Worm (Caenorhabditis elegans): ENCODE measurements around the gene ncx-6.

ncx-6 gene

ce11 chrIII:9713862-9714261 is at the start of gene ncx-6:
Gene ncx-6, minus strand, starts transcription at chrIII:9713949.
- TF ChIP-seq pqm-1 (tag; optimal IDR thresholded peaks at IDR 0.05) (peak; percentile 0), elt-2 (tag; optimal IDR thresholded peaks at IDR 0.05) (peak; percentile 76), ceh-16 (tag; optimal IDR thresholded peaks at IDR 0.05) (no peak), daf-12 (tag; optimal IDR thresholded peaks at IDR 0.05) (no peak)

ce11 chrIII:9762093-9762748 is 48.5 kb upstream of the ncx-6 start, which contains the start of gene gcc-2:
Gene gcc-2, minus strand, starts transcription at chrIII:9762143.
- TF ChIP-seq nhr-11 (tag; optimal IDR thresholded peaks at IDR 0.05) (no peak), nfya-1 (tag; optimal IDR thresholded peaks at IDR 0.05; ENCODE audit: insufficient read depth) (no peak), nhr-28 (tag; optimal IDR thresholded peaks at IDR 0.05) (no peak), fkh-2 (tag; optimal IDR thresholded peaks at IDR 0.05) (no peak), R02D3.7 (tag; optimal IDR thresholded peaks at IDR 0.05) (no peak), nhr-43 (tag; optimal IDR thresholded peaks at IDR 0.05; ENCODE audit: poor library complexity, severe bottlenecking) (no peak), pha-4 (tag; optimal IDR thresholded peaks at IDR 0.05) (no peak), elt-1 (tag; optimal IDR thresholded peaks at IDR 0.05) (no peak), lin-39 (tag; optimal IDR thresholded peaks at IDR 0.05) (no peak), nhr-76 (tag; optimal IDR thresholded peaks at IDR 0.05) (no peak), pqm-1 (tag; optimal IDR thresholded peaks at IDR 0.05) (no peak), tbx-2 (tag; optimal IDR thresholded peaks at IDR 0.05) (no peak)

ce11 chrIII:9760184-9760583 is 46.4 kb upstream of the ncx-6 start:
- TF ChIP-seq hmg-11 (tag; optimal IDR thresholded peaks at IDR 0.05) (no peak), jun-1 (tag; optimal IDR thresholded peaks at IDR 0.05) (no peak), nhr-12 (tag; optimal IDR thresholded peaks at IDR 0.05) (no peak), lin-15B (tag; optimal IDR thresholded peaks at IDR 0.05) (no peak), egl-5 (tag; optimal IDR thresholded peaks at IDR 0.05) (no peak), ama-1 (optimal IDR thresholded peaks at IDR 0.05) (no peak), nfya-1 (tag; optimal IDR thresholded peaks at IDR 0.05; ENCODE audit: insufficient read depth) (no peak), ceh-16 (tag; optimal IDR thresholded peaks at IDR 0.05) (no peak), snpc-4 (tag; optimal IDR thresholded peaks at IDR 0.05) (no peak), pqm-1 (tag; optimal IDR thresholded peaks at IDR 0.05) (no peak), R02D3.7 (tag; optimal IDR thresholded peaks at IDR 0.05) (no peak), egl-27 (tag; optimal IDR thresholded peaks at IDR 0.05) (no peak), skn-1 (tag; optimal IDR thresholded peaks at IDR 0.05) (no peak), fkh-2 (tag; optimal IDR thresholded peaks at IDR 0.05) (no peak), fos-1 (tag; optimal IDR thresholded peaks at IDR 0.05) (no peak), elt-1 (tag; optimal IDR thresholded peaks at IDR 0.05) (no peak), nhr-11 (tag; optimal IDR thresholded peaks at IDR 0.05) (no peak), lin-39 (tag; optimal IDR thresholded peaks at IDR 0.05) (no peak)

DNA sequence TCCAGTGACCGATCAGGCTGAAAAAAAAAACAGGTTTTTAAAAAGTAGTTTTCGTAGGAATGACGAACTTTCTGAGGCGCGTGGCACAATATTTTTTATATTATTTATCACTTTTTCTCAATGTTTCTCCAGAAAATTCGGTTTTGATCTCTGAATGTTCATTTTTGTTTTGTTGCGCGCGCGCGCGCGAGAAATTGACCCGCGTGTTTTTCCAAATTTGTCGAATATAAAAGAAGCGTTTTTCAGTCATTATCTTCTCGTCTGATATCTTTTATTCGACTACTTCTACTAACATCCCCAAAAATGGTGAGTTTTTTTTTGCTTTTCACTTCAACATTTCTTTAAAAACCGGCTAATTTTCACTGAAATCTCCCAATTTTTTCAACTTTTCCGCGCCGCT is 45.1 kb upstream of the ncx-6 start, which contains the start of gene rmd-1:
TSS of gene rmd-1 (plus strand) at position 247 of the 400 bp plus-strand sequence.
- TF ChIP-seq nhr-28 (tag; optimal IDR thresholded peaks at IDR 0.05), result no peak

DNA sequence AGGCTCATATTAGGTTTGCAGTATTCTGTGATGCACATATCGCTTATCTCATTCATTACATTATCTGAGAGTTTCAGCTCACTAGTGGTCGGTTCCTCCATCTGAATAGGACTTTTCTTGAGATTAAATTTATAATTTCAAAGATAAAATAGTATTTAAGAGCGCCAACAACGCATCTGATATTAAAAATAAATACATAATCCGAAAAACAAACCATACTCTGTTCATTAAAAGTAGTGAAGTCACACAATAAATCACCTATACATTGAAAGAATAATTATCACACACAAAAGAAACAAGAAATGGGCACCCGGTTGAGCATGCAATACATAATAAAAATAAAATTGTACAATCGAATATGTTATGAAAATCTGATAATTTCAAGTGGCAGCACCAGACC is 43.7 kb upstream of the ncx-6 start, which contains the start of gene vps-53:
TSS of gene vps-53 (minus strand) at position 101 of the 400 bp plus-strand sequence.
- TF ChIP-seq fkh-2 (tag; optimal IDR thresholded peaks at IDR 0.05) (no peak), snpc-4 (tag; optimal IDR thresholded peaks at IDR 0.05) (no peak), unc-39 (tag; optimal IDR thresholded peaks at IDR 0.05) (no peak), ceh-16 (tag; optimal IDR thresholded peaks at IDR 0.05) (no peak), R02D3.7 (tag; optimal IDR thresholded peaks at IDR 0.05) (no peak), ceh-28 (tag; optimal IDR thresholded peaks at IDR 0.05) (no peak), elt-2 (tag; optimal IDR thresholded peaks at IDR 0.05) (no peak), nhr-67 (tag; optimal IDR thresholded peaks at IDR 0.05) (no peak), daf-12 (tag; optimal IDR thresholded peaks at IDR 0.05) (no peak), mml-1 (tag; optimal IDR thresholded peaks at IDR 0.05) (no peak), nhr-28 (tag; optimal IDR thresholded peaks at IDR 0.05) (no peak), skn-1 (tag; optimal IDR thresholded peaks at IDR 0.05) (no peak), pqm-1 (tag; optimal IDR thresholded peaks at IDR 0.05) (no peak), elt-1 (tag; optimal IDR thresholded peaks at IDR 0.05) (no peak)

ce11 chrIII:9752852-9753251 is 39.1 kb upstream of the ncx-6 start, which contains the start of gene ech-6:
Gene ech-6, minus strand, starts transcription at chrIII:9752883.
- no peak for TF ChIP-seq daf-12 (tag; optimal IDR thresholded peaks at IDR 0.05)
- TF ChIP-seq elt-2 (tag; optimal IDR thresholded peaks at IDR 0.05), result peak; percentile 40
- peak; percentile 7 for TF ChIP-seq ama-1 (optimal IDR thresholded peaks at IDR 0.05)
- TF ChIP-seq lsy-12 (tag; optimal IDR thresholded peaks at IDR 0.05), result peak; percentile 4
- no peak for TF ChIP-seq tbx-2 (tag; optimal IDR thresholded peaks at IDR 0.05)
- TF ChIP-seq nfya-1 (tag; optimal IDR thresholded peaks at IDR 0.05; ENCODE audit: insufficient read depth), result peak; percentile 20
- TF ChIP-seq ztf-11 (tag; optimal IDR thresholded peaks at IDR 0.05), result no peak
- no peak for TF ChIP-seq ceh-16 (tag; optimal IDR thresholded peaks at IDR 0.05)
- TF ChIP-seq nhr-43 (tag; optimal IDR thresholded peaks at IDR 0.05; ENCODE audit: poor library complexity, severe bottlenecking), result peak; percentile 70
- TF ChIP-seq pqm-1 (tag; optimal IDR thresholded peaks at IDR 0.05), result peak; percentile 35
- no peak for TF ChIP-seq mdl-1 (tag; optimal IDR thresholded peaks at IDR 0.05)
- TF ChIP-seq pha-4 (tag; optimal IDR thresholded peaks at IDR 0.05), result peak; percentile 65

Data from whole organism, L3 larva.